Worm (Caenorhabditis elegans) whole organism, early embryonic: Measurements from ENCODE around the gene F19F10.14.

Source experiments
- B0310.2 ChIP-seq: sonication (generic microtip); optimal IDR thresholded peaks from 2 replicates; lab custom pipeline; 2016; ENCODE audit warnings: mild to moderate bottlenecking, missing genetic modification characterization, missing compliant biosample characterization
- F13C5.2 ChIP-seq: sonication (generic microtip); optimal IDR thresholded peaks from 2 replicates; lab custom pipeline; 2017; ENCODE audit warnings: mild to moderate bottlenecking, missing genetic modification characterization, inconsistent platforms, missing compliant biosample characterization
- aly-1 ChIP-seq: sonication (generic microtip); optimal IDR thresholded peaks from 2 replicates; lab custom pipeline; 2016; ENCODE audit warnings: missing genetic modification characterization, missing compliant biosample characterization
- ama-1 ChIP-seq: fragments of 150-350 bp; optimal IDR thresholded peaks from 2 replicates; lab custom pipeline; 2014
- ceh-13 ChIP-seq: fragments of 200-800 bp; sonication (Bioruptor generic); optimal IDR thresholded peaks from 2 replicates; lab custom pipeline; 2018; ENCODE audit warnings: mild to moderate bottlenecking, missing genetic modification characterization, missing compliant biosample characterization
- ceh-36 ChIP-seq: sonication (generic microtip); optimal IDR thresholded peaks from 2 replicates; lab custom pipeline; 2016; ENCODE audit warnings: missing genetic modification characterization, inconsistent platforms, missing compliant biosample characterization
- ets-7 ChIP-seq: sonication (generic microtip); optimal IDR thresholded peaks from 2 replicates; lab custom pipeline; 2016; ENCODE audit warnings: missing genotype, missing genetic modification characterization, missing compliant biosample characterization
- flt-1 ChIP-seq: fragments of 200-800 bp; sonication (Bioruptor generic); IDR thresholded peaks from 2 replicates; pipeline ENCODE4 v1.3.6; 2022; ENCODE audit warnings: missing genetic modification characterization, missing compliant biosample characterization
- hmbx-1 ChIP-seq: sonication (generic microtip); optimal IDR thresholded peaks from 2 replicates; lab custom pipeline; 2016; ENCODE audit warnings: mild to moderate bottlenecking, missing genetic modification characterization, missing compliant biosample characterization
- hmg-4 ChIP-seq: fragments of 200-800 bp; sonication (Bioruptor generic); optimal IDR thresholded peaks from 2 replicates; lab custom pipeline; 2018; ENCODE audit warnings: mild to moderate bottlenecking, missing genetic modification characterization, missing compliant biosample characterization
- hnd-1 ChIP-seq: sonication (generic microtip); optimal IDR thresholded peaks from 2 replicates; lab custom pipeline; 2016; ENCODE audit warnings: missing genetic modification characterization, missing compliant biosample characterization
- pes-1 ChIP-seq: fragments of 200-800 bp; sonication (Bioruptor generic); IDR thresholded peaks from 2 replicates; pipeline ENCODE4 v1.3.6; 2022; ENCODE audit warnings: missing genetic modification reagents, missing genetic modification characterization, missing compliant biosample characterization
- scrt-1 ChIP-seq: fragments of 200-800 bp; sonication (Bioruptor generic); IDR thresholded peaks from 2 replicates; pipeline ENCODE4 v1.3.6; 2022; ENCODE audit warnings: missing genetic modification characterization, missing compliant biosample characterization
- sea-1 ChIP-seq: fragments of 200-800 bp; sonication (Bioruptor generic); conservative IDR thresholded peaks from 2 replicates; pipeline ENCODE4 v1.3.6; 2022; ENCODE audit warnings: missing genetic modification characterization, missing compliant biosample characterization
- tbx-11 ChIP-seq: fragments of 200-800 bp; sonication (Bioruptor generic); IDR thresholded peaks from 2 replicates; pipeline ENCODE4 v1.3.6; 2022; ENCODE audit warnings: missing genetic modification characterization, missing compliant biosample characterization
- tbx-37 ChIP-seq: fragments of 200-800 bp; sonication (Bioruptor generic); conservative IDR thresholded peaks from 2 replicates; pipeline ENCODE4 v1.3.6; 2022; ENCODE audit warnings: missing genetic modification reagents, missing genetic modification characterization, missing compliant biosample characterization
- tra-4 ChIP-seq: sonication (generic microtip); optimal IDR thresholded peaks from 2 replicates; lab custom pipeline; 2017; ENCODE audit warnings: missing genetic modification characterization, missing compliant biosample characterization

Gene F19F10.14

ce11 chrV:7528816-7529215 is 42.0 kb downstream of the F19F10.14 start, which contains the start of gene C54F6.5:
Gene C54F6.5 (plus strand): TSS chrV:7529116.
- no peak for TF ChIP-seq tra-4 (tag; lab: Kevin White, UChicago)
- TF ChIP-seq hmg-4 (GFP tag; lab: Kevin White, UChicago) = no peak
- TF ChIP-seq scrt-1 (GFP tag; lab: Robert Waterston, UW) = no peak
- no peak for TF ChIP-seq sea-1
- TF ChIP-seq B0310.2 (tag; lab: Kevin White, UChicago) = no peak

ce11 chrV:7527153-7527552 is 43.7 kb downstream of the F19F10.14 start, which contains the start of gene C54F6.17:
Gene C54F6.17 (plus strand): TSS chrV:7527453.
- TF ChIP-seq pes-1 (no peak), tbx-37 (GFP tag; lab: Robert Waterston, UW) (no peak), F13C5.2 (no peak), scrt-1 (GFP tag; lab: Robert Waterston, UW) (no peak), sea-1 (no peak), hnd-1 (tag; lab: Kevin White, UChicago) (no peak), ceh-36 (tag; lab: Kevin White, UChicago) (no peak), hmbx-1 (tag; lab: Kevin White, UChicago) (no peak), B0310.2 (tag; lab: Kevin White, UChicago) (no peak), aly-1 (tag; lab: Kevin White, UChicago) (no peak), tbx-11 (GFP tag; lab: Robert Waterston, UW) (no peak), hmg-4 (GFP tag; lab: Kevin White, UChicago) (no peak), ceh-13 (GFP tag; lab: Kevin White, UChicago) (no peak), ama-1 (lab: Kevin White, UChicago) (no peak), tra-4 (tag; lab: Kevin White, UChicago) (no peak), flt-1 (no peak), ets-7 (no peak)

ce11 chrV:7525695-7526094 is 45.2 kb downstream of the F19F10.14 start, which contains the start of gene C54F6.18:
Gene C54F6.18 (plus strand): TSS chrV:7525995.
- no peak for TF ChIP-seq tbx-11 (GFP tag; lab: Robert Waterston, UW)
- no peak for TF ChIP-seq sea-1
- no peak for TF ChIP-seq tra-4 (tag; lab: Kevin White, UChicago)

ce11 chrV:7524447-7524846 is 46.4 kb downstream of the F19F10.14 start, which contains the start of gene C54F6.20:
Gene C54F6.20 (plus strand): TSS chrV:7524747.
- no peak for TF ChIP-seq hmg-4 (GFP tag; lab: Kevin White, UChicago)

ce11 chrV:7523392-7523791 is 47.5 kb downstream of the F19F10.14 start, which contains the start of gene C54F6.6:
Gene C54F6.6 (plus strand): TSS chrV:7523692.
- TF ChIP-seq flt-1 (no peak), ets-7 (no peak), pes-1 (no peak), tbx-11 (GFP tag; lab: Robert Waterston, UW) (no peak), B0310.2 (tag; lab: Kevin White, UChicago) (no peak), scrt-1 (GFP tag; lab: Robert Waterston, UW) (no peak), aly-1 (tag; lab: Kevin White, UChicago) (no peak), F13C5.2 (no peak), ceh-13 (GFP tag; lab: Kevin White, UChicago) (no peak), hmbx-1 (tag; lab: Kevin White, UChicago) (no peak), tbx-37 (GFP tag; lab: Robert Waterston, UW) (no peak), ama-1 (lab: Kevin White, UChicago) (no peak), ceh-36 (tag; lab: Kevin White, UChicago) (no peak), hnd-1 (tag; lab: Kevin White, UChicago) (no peak), hmg-4 (GFP tag; lab: Kevin White, UChicago) (no peak), sea-1 (no peak)

- TF ChIP-seq ceh-13 (GFP tag; lab: Kevin White, UChicago) = no peak
- no peak for TF ChIP-seq scrt-1 (GFP tag; lab: Robert Waterston, UW)
- no peak for TF ChIP-seq ama-1 (lab: Kevin White, UChicago)
- TF ChIP-seq tra-4 (tag; lab: Kevin White, UChicago) = no peak
- no peak for TF ChIP-seq tbx-37 (GFP tag; lab: Robert Waterston, UW)
Measured at ce11 chrV:7522279-7522678, 48.6 kb downstream of the F19F10.14 start, which contains the start of gene C54F6.15. Gene C54F6.15 (minus strand): TSS chrV:7522379.

- TF ChIP-seq F13C5.2 = no peak
- TF ChIP-seq sea-1 = no peak
- no peak for TF ChIP-seq ceh-13 (GFP tag; lab: Kevin White, UChicago)
- no peak for TF ChIP-seq hnd-1 (tag; lab: Kevin White, UChicago)
- no peak for TF ChIP-seq hmg-4 (GFP tag; lab: Kevin White, UChicago)
- TF ChIP-seq aly-1 (tag; lab: Kevin White, UChicago) = no peak
- TF ChIP-seq pes-1 = no peak
- no peak for TF ChIP-seq scrt-1 (GFP tag; lab: Robert Waterston, UW)
- no peak for TF ChIP-seq tra-4 (tag; lab: Kevin White, UChicago)
- TF ChIP-seq B0310.2 (tag; lab: Kevin White, UChicago) = no peak
- TF ChIP-seq tbx-37 (GFP tag; lab: Robert Waterston, UW) = no peak
- TF ChIP-seq tbx-11 (GFP tag; lab: Robert Waterston, UW) = no peak
- no peak for TF ChIP-seq ama-1 (lab: Kevin White, UChicago)
Measured at ce11 chrV:7521304-7521703, 49.6 kb downstream of the F19F10.14 start.
